Worm (Caenorhabditis elegans): ENCODE results near the gene let-754.

DNA sequence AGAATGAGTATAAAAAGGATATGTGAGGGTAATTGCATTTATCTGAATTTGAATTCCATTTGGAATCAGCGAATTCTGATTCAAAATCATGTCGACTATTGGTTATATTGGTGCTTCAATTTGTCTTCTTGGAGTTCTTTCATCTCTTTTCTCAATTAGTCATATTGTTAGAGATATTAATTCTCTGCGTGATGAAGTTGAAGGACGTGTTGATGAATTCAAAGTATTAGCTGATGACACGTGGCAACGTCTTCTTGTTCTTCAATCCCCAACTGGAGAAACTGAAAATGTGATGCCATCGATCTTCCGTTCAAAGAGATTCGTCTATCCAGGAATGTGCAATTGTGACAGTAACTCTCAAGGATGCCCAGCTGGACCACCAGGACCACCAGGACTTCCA lies 4.3 kb downstream of the let-754 start, which contains the start of gene col-90:
- TF ChIP-seq C06A6.2 (GFP tag; conservative IDR thresholded peaks at IDR 0.05), result no peak
- no peak for TF ChIP-seq lir-1 (GFP tag; conservative IDR thresholded peaks at IDR 0.05)
- TF ChIP-seq egl-18 (GFP tag; IDR thresholded peaks at IDR 0.05), result no peak
- no peak for TF ChIP-seq ama-1 (optimal IDR thresholded peaks at IDR 0.05)
- no peak for TF ChIP-seq ama-1 (GFP tag; optimal IDR thresholded peaks at IDR 0.05)
- no peak for TF ChIP-seq mxl-1 (tag; optimal IDR thresholded peaks at IDR 0.05)
- no peak for TF ChIP-seq lsy-27 (tag; optimal IDR thresholded peaks at IDR 0.05; ENCODE audit: borderline replicate concordance, insufficient read depth)
- TF ChIP-seq nfyb-1 (GFP tag; IDR thresholded peaks at IDR 0.05), result no peak
- TF ChIP-seq fkh-3 (tag; optimal IDR thresholded peaks at IDR 0.05), result no peak
- no peak for TF ChIP-seq ceh-100 (GFP tag; IDR thresholded peaks at IDR 0.05)
- TF ChIP-seq aptf-2 (GFP tag; conservative IDR thresholded peaks at IDR 0.05), result no peak
- TF ChIP-seq hrde-1 (tag; optimal IDR thresholded peaks at IDR 0.05; ENCODE audit: borderline replicate concordance), result no peak

Data from whole organism, young adult.